Worm (Caenorhabditis elegans) whole organism, early embryonic: ENCODE results near the gene ZK622.4.

Experiments
- B0310.2 ChIP-seq: sonication (generic microtip); optimal IDR thresholded peaks from 2 replicates; lab custom pipeline; 2016; ENCODE audit warnings: mild to moderate bottlenecking, missing genetic modification characterization, missing compliant biosample characterization
- F13C5.2 ChIP-seq: sonication (generic microtip); optimal IDR thresholded peaks from 2 replicates; lab custom pipeline; 2017; ENCODE audit warnings: mild to moderate bottlenecking, missing genetic modification characterization, inconsistent platforms, missing compliant biosample characterization
- aly-1 ChIP-seq: sonication (generic microtip); optimal IDR thresholded peaks from 2 replicates; lab custom pipeline; 2016; ENCODE audit warnings: missing genetic modification characterization, missing compliant biosample characterization
- ama-1 ChIP-seq: fragments of 150-350 bp; optimal IDR thresholded peaks from 2 replicates; lab custom pipeline; 2014
- ceh-13 ChIP-seq: fragments of 200-800 bp; sonication (Bioruptor generic); optimal IDR thresholded peaks from 2 replicates; lab custom pipeline; 2018; ENCODE audit warnings: mild to moderate bottlenecking, missing genetic modification characterization, missing compliant biosample characterization
- ceh-36 ChIP-seq: sonication (generic microtip); optimal IDR thresholded peaks from 2 replicates; lab custom pipeline; 2016; ENCODE audit warnings: missing genetic modification characterization, inconsistent platforms, missing compliant biosample characterization
- ets-7 ChIP-seq: sonication (generic microtip); optimal IDR thresholded peaks from 2 replicates; lab custom pipeline; 2016; ENCODE audit warnings: missing genotype, missing genetic modification characterization, missing compliant biosample characterization
- flt-1 ChIP-seq: fragments of 200-800 bp; sonication (Bioruptor generic); IDR thresholded peaks from 2 replicates; pipeline ENCODE4 v1.3.6; 2022; ENCODE audit warnings: missing genetic modification characterization, missing compliant biosample characterization
- hmbx-1 ChIP-seq: sonication (generic microtip); optimal IDR thresholded peaks from 2 replicates; lab custom pipeline; 2016; ENCODE audit warnings: mild to moderate bottlenecking, missing genetic modification characterization, missing compliant biosample characterization
- hmg-4 ChIP-seq: fragments of 200-800 bp; sonication (Bioruptor generic); optimal IDR thresholded peaks from 2 replicates; lab custom pipeline; 2018; ENCODE audit warnings: mild to moderate bottlenecking, missing genetic modification characterization, missing compliant biosample characterization
- hnd-1 ChIP-seq: sonication (generic microtip); optimal IDR thresholded peaks from 2 replicates; lab custom pipeline; 2016; ENCODE audit warnings: missing genetic modification characterization, missing compliant biosample characterization
- pes-1 ChIP-seq: fragments of 200-800 bp; sonication (Bioruptor generic); IDR thresholded peaks from 2 replicates; pipeline ENCODE4 v1.3.6; 2022; ENCODE audit warnings: missing genetic modification reagents, missing genetic modification characterization, missing compliant biosample characterization
- scrt-1 ChIP-seq: fragments of 200-800 bp; sonication (Bioruptor generic); IDR thresholded peaks from 2 replicates; pipeline ENCODE4 v1.3.6; 2022; ENCODE audit warnings: missing genetic modification characterization, missing compliant biosample characterization
- sea-1 ChIP-seq: fragments of 200-800 bp; sonication (Bioruptor generic); conservative IDR thresholded peaks from 2 replicates; pipeline ENCODE4 v1.3.6; 2022; ENCODE audit warnings: missing genetic modification characterization, missing compliant biosample characterization
- tbx-11 ChIP-seq: fragments of 200-800 bp; sonication (Bioruptor generic); IDR thresholded peaks from 2 replicates; pipeline ENCODE4 v1.3.6; 2022; ENCODE audit warnings: missing genetic modification characterization, missing compliant biosample characterization
- tbx-37 ChIP-seq: fragments of 200-800 bp; sonication (Bioruptor generic); conservative IDR thresholded peaks from 2 replicates; pipeline ENCODE4 v1.3.6; 2022; ENCODE audit warnings: missing genetic modification reagents, missing genetic modification characterization, missing compliant biosample characterization
- tra-4 ChIP-seq: sonication (generic microtip); optimal IDR thresholded peaks from 2 replicates; lab custom pipeline; 2017; ENCODE audit warnings: missing genetic modification characterization, missing compliant biosample characterization

ZK622.4 gene

DNA sequence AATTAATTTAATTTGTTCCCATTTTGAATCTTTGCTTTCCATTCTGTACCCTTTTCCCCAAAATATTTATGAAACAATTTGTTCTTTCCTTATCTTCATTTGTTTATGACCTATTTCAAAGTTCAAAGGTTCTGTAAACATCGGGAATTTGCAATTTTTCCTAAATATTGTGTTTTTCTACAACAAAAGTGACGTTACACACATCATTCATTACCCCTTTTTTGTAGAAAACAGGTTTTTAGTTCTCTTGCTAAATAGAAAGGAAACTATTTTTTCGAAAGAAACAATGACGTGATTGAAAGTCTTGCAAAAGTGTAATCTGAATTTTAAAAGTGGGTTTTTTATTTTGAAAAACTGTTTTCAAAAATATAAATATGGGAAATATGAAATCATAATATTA, 32.2 kb downstream of the ZK622.4 start:
- TF ChIP-seq tbx-11 (GFP tag; lab: Robert Waterston, UW) (no peak), aly-1 (tag; lab: Kevin White, UChicago) (no peak), tra-4 (no peak), B0310.2 (tag; lab: Kevin White, UChicago) (no peak), sea-1 (GFP tag; lab: Robert Waterston, UW) (no peak)

DNA sequence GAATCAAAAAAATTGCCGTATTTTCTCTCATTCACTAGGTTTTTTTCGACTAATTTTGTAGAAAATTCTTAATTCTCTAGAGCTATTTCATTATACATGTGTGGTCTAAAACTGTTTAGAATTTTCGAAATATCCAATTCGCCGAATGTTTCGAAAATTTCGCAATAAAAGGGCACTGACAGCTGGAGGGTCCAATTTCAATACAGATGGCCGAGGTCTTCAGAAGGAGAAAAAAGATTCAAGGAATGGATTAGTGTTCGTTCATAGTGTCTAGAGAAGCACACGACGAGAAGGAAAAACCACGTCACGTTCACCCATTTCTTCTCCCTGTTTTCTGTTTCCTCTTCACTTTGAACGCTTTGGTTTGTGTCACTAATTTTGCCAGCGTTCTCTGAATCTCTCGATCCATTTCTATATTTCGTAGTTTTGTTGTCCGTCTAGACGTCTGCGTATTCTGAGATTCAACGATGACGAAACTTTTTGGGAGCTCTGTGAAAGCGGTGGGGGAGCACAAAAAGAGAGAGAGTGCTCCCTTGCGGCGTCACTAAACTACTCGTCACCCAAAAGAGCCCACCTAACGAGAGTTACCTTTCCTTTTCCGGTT, 33.6 kb downstream of the ZK622.4 start:
- TF ChIP-seq scrt-1 (GFP tag; lab: Robert Waterston, UW) = no peak
- no peak for TF ChIP-seq tbx-37 (GFP tag; lab: Robert Waterston, UW)
- no peak for TF ChIP-seq tra-4
- TF ChIP-seq ceh-13 (GFP tag; lab: Kevin White, UChicago) = no peak

DNA sequence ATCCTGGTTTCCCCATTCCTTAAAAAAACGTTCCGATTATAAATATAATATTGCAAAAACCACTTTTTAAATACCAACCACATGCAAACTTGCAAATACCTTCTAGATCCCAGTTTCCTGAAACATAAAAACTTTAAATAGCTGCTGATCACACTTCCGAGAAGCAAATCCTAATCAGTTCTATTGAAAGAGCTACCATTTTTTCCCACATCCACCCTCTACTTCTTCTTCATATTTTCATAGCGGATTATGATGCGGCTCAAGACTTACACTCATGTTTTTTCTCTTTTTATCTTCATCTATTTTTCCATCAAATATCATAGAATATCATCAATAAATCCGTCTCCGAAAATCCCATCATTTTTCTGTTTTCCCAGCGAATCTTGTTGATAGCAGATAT, 34.4 kb downstream of the ZK622.4 start:
- TF ChIP-seq B0310.2 (tag; lab: Kevin White, UChicago) (no peak), tbx-37 (GFP tag; lab: Robert Waterston, UW) (no peak), ceh-36 (tag; lab: Kevin White, UChicago) (no peak), flt-1 (GFP tag; lab: Robert Waterston, UW) (no peak)

DNA sequence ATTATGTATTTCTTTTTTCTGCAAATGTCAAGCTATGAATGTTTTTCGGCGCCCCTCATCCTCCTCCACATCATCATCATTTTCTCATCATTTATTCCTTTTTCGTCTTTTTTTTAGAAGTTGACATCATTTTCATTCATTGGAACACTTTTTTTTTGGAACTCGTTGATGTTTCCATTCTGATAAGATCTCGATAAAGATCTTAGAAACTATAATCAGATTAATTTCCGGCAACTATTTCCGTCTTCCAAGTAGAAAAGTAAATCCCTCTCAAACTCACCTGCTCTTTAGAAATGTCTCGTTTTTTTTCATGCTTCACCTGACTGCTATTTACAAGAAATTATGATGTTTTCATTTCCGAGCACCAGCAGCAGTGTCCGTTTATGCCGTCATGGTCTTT, 36.4 kb downstream of the ZK622.4 start:
- TF ChIP-seq tbx-11 (GFP tag; lab: Robert Waterston, UW) (no peak), B0310.2 (tag; lab: Kevin White, UChicago) (no peak), hnd-1 (no peak), tra-4 (no peak), pes-1 (no peak), flt-1 (GFP tag; lab: Robert Waterston, UW) (no peak), scrt-1 (GFP tag; lab: Robert Waterston, UW) (no peak), aly-1 (tag; lab: Kevin White, UChicago) (no peak), ets-7 (no peak), hmg-4 (GFP tag; lab: Kevin White, UChicago) (no peak), ama-1 (lab: Kevin White, UChicago) (no peak), ceh-36 (tag; lab: Kevin White, UChicago) (no peak), sea-1 (GFP tag; lab: Robert Waterston, UW) (no peak), tbx-37 (GFP tag; lab: Robert Waterston, UW) (no peak), hmbx-1 (tag; lab: Kevin White, UChicago) (no peak), F13C5.2 (tag; lab: Kevin White, UChicago) (no peak), ceh-13 (GFP tag; lab: Kevin White, UChicago) (no peak)

ce11 chrII:5330206-5330686, 37.7 kb downstream of the ZK622.4 start:
- TF ChIP-seq ets-7 (no peak), F13C5.2 (tag; lab: Kevin White, UChicago) (peak; percentile 12)

DNA sequence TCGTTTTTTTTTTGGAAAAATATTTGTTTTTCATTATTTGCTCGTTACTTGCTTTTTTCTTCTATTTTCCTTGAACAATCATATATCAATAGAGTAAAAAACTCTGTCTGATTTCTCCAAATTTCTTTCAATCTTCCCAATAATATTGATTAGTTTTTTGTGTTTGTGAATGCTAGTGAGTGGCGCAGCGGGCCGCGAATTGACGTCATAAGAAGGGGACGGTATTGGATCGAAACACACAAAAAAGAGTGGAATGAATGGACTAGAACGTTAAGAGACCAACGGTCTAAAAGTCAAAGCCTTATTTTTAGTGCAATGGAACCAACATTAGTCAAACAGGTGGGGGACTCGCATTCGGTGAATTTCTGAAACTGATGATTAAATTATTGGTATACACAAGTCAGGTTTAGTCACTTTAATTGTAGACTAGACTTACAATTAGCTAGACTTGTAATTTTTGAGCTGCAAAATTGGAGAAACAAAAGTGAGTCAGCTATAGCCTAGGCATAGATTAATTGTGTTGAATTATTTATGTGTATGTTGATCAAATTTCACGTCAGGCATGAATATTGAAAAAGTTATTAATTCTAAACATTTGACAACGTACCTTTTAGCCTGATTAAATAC, 39.3 kb downstream of the ZK622.4 start:
- TF ChIP-seq B0310.2 (tag; lab: Kevin White, UChicago) (no peak), tbx-37 (GFP tag; lab: Robert Waterston, UW) (no peak), ceh-36 (tag; lab: Kevin White, UChicago) (no peak), tbx-11 (GFP tag; lab: Robert Waterston, UW) (no peak), hmbx-1 (tag; lab: Kevin White, UChicago) (no peak), pes-1 (no peak), flt-1 (GFP tag; lab: Robert Waterston, UW) (no peak), sea-1 (GFP tag; lab: Robert Waterston, UW) (no peak), scrt-1 (GFP tag; lab: Robert Waterston, UW) (no peak), hmg-4 (GFP tag; lab: Kevin White, UChicago) (no peak), hnd-1 (no peak), ets-7 (no peak), aly-1 (tag; lab: Kevin White, UChicago) (no peak), tra-4 (no peak), ama-1 (lab: Kevin White, UChicago) (no peak), ceh-13 (GFP tag; lab: Kevin White, UChicago) (no peak)

DNA sequence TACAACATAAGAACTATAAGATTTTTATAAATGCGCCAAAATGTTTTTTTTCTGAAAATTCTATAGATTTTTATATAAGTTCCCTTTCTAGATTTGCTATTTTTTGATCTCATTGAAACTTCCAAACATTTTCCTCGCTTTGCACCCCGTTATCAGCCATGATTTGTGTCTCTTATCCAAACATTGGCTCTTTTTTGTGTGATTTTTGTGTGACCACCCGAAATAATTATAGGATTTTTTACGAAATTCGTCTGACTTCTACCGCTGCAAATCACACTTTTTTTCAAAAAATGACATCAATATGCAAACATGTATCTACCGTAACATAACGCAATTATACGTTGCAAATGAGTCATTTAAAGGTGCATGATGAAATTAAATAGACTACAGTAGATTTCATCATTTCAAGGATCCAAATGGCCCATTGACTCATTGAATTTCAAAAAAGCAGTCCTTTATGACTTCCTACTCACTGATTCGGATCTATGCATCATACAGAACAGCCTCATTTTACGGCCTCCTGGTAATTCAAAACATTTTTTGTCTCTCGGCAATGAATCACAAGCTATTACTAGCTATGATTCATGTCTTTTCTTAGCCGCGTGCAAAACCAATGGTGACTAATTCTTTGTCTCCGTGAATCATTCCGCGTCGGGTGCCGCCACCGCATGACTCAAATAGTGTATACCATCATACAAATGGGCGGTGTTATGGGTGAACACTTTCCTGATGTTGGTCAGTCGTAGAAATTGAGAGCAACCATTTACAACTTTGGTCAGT, 40.0 kb downstream of the ZK622.4 start:
- TF ChIP-seq hnd-1 (no peak), F13C5.2 (tag; lab: Kevin White, UChicago) (no peak), ceh-13 (GFP tag; lab: Kevin White, UChicago) (no peak), hmbx-1 (tag; lab: Kevin White, UChicago) (no peak), tra-4 (no peak), ets-7 (no peak), ceh-36 (tag; lab: Kevin White, UChicago) (no peak), aly-1 (tag; lab: Kevin White, UChicago) (no peak), hmg-4 (GFP tag; lab: Kevin White, UChicago) (no peak), flt-1 (GFP tag; lab: Robert Waterston, UW) (no peak), tbx-11 (GFP tag; lab: Robert Waterston, UW) (no peak), B0310.2 (tag; lab: Kevin White, UChicago) (no peak), tbx-37 (GFP tag; lab: Robert Waterston, UW) (no peak)
